Worm (Caenorhabditis elegans) whole organism, L4/young adult: ENCODE results near the gene B0478.3.

Experiments used
- W03F9.2 ChIP-seq: fragments of 150-350 bp; optimal IDR thresholded peaks from 2 replicates; lab custom pipeline; 2014; ENCODE audit warnings: missing biosample characterization, missing genetic modification characterization
- dao-5 ChIP-seq: sonication (generic microtip); optimal IDR thresholded peaks from 2 replicates; lab custom pipeline; 2016; ENCODE audit warnings: missing genotype, missing genetic modification characterization, moderate library complexity, missing compliant biosample characterization
- him-1 ChIP-seq: sonication (generic microtip); optimal IDR thresholded peaks from 2 replicates; lab custom pipeline; 2016; ENCODE audit warnings: missing genotype, missing genetic modification reagents, missing genetic modification characterization, missing compliant biosample characterization

ce11 chrIV:6997918-6998317 lies 33.5 kb upstream of the B0478.3 start:
- TF ChIP-seq him-1 (tag; lab: Kevin White, UChicago) (no peak), W03F9.2 (tag; lab: Kevin White, UChicago) (no peak), dao-5 (tag; lab: Kevin White, UChicago) (no peak)
